Worm (Caenorhabditis elegans): Measurements from ENCODE around the gene F54F2.14.

DNA sequence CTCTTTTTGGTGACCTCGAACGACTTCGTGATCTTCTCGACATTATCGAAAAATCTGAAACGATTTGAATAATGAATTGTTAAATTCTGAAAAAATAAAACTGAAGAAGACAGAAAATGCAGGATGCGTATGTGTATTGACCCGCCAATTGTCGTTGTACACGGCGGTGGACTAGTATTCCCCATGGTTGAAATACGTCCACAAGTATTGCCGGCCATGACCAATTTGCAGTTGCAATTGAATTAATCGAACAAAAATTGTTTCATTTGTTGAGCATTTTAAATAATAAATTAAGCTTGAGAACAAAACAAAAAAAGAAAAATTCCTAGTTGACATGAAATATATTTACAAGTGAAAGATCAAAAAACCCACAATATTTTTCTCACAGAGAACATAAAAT is 37.9 kb downstream of the F54F2.14 start, which contains the start of gene F44E2.3:
- TF ChIP-seq flt-1 (GFP tag; IDR thresholded peaks at IDR 0.05) (no peak), klf-2 (GFP tag; conservative IDR thresholded peaks at IDR 0.05) (no peak), med-1 (GFP tag; optimal IDR thresholded peaks at IDR 0.05; ENCODE audit: insufficient read depth) (no peak), ztf-23 (GFP tag; IDR thresholded peaks at IDR 0.05) (no peak), T22C8.4 (GFP tag; IDR thresholded peaks at IDR 0.05) (no peak), ztf-29 (GFP tag; IDR thresholded peaks at IDR 0.05) (no peak), ref-1 (GFP tag; conservative IDR thresholded peaks at IDR 0.05) (no peak), cog-1 (tag; optimal IDR thresholded peaks at IDR 0.05) (no peak), tab-1 (GFP tag; IDR thresholded peaks at IDR 0.05) (no peak)
